Worm (Caenorhabditis elegans): ENCODE results near the gene plr-1.

DNA sequence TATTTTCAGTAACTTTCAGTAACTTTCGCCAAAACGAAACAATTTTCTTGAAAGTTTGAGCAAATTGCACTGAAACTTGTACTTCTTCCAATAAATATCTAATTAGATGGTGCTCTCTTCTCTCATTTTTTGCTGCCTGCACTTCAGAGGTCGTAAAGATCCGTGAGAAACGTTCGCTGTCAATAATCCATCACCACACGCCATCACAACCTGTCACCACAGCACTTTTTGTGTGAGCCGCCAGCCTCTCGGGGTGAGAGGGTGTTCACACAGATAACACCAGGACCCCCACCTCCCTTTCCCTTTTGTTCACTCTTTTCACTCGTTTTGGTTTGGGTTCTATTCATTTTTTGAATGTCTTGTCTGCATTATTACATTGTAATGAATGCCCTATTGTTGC is 4.1 kb upstream of the plr-1 start:
- TF ChIP-seq ama-1 (optimal IDR thresholded peaks at IDR 0.05) (no peak), aly-1 (tag; optimal IDR thresholded peaks at IDR 0.05) (no peak), sea-1 (GFP tag; conservative IDR thresholded peaks at IDR 0.05) (no peak), scrt-1 (GFP tag; IDR thresholded peaks at IDR 0.05) (no peak), pes-1 (GFP tag; IDR thresholded peaks at IDR 0.05) (no peak), ets-7 (tag; optimal IDR thresholded peaks at IDR 0.05) (no peak), hmg-4 (GFP tag; optimal IDR thresholded peaks at IDR 0.05) (no peak), tra-4 (tag; optimal IDR thresholded peaks at IDR 0.05) (no peak), tbx-37 (GFP tag; conservative IDR thresholded peaks at IDR 0.05) (no peak), flt-1 (GFP tag; IDR thresholded peaks at IDR 0.05) (no peak), tbx-11 (GFP tag; IDR thresholded peaks at IDR 0.05) (no peak)

Data from whole organism, early embryonic.